Fruit fly (Drosophila melanogaster) whole organism, embryonic: Measurements from ENCODE around the gene CG33784.

Source experiments
- BtbVII ChIP-seq: fragments of 200-800 bp; sonication (Bioruptor generic); optimal IDR thresholded peaks from 3 replicates; lab custom pipeline; 2017; ENCODE audit warnings: missing biosample characterization, mild to moderate bottlenecking, missing genetic modification characterization
- CG10543 ChIP-seq: fragments of 200-800 bp; sonication (Bioruptor generic); optimal IDR thresholded peaks from 3 replicates; lab custom pipeline; 2017; ENCODE audit warnings: missing biosample characterization, mild to moderate bottlenecking, missing genetic modification characterization, moderate library complexity
- CG11696 ChIP-seq: fragments of 200-800 bp; sonication (Bioruptor generic); IDR thresholded peaks from 2 replicates; pipeline ENCODE4 v1.3.6; 2022; ENCODE audit warnings: missing biosample characterization, missing genetic modification characterization
- CG11723 ChIP-seq: fragments of 200-800 bp; sonication (Bioruptor generic); optimal IDR thresholded peaks from 2 replicates; lab custom pipeline; 2017; ENCODE audit warnings: missing biosample characterization, mild to moderate bottlenecking, missing genetic modification characterization
- CG14050 ChIP-seq: fragments of 200-800 bp; sonication (Bioruptor generic); IDR thresholded peaks from 3 replicates; pipeline ENCODE4 v1.3.6; 2022; ENCODE audit warnings: missing biosample characterization, missing genetic modification characterization
- CG15269 ChIP-seq: fragments of 200-800 bp; sonication (Bioruptor generic); optimal IDR thresholded peaks from 2 replicates; lab custom pipeline; 2018; ENCODE audit warnings: missing biosample characterization, mild to moderate bottlenecking, missing genetic modification characterization, moderate library complexity
- CG16863 ChIP-seq: fragments of 200-800 bp; sonication (Bioruptor generic); optimal IDR thresholded peaks from 3 replicates; lab custom pipeline; 2016; ENCODE audit warnings: missing biosample characterization, missing genetic modification characterization
- CG2116 ChIP-seq: fragments of 200-800 bp; sonication (Bioruptor generic); optimal IDR thresholded peaks from 3 replicates; lab custom pipeline; 2018; ENCODE audit warnings: missing biosample characterization, mild to moderate bottlenecking, missing genetic modification characterization
- CG2678 ChIP-seq: fragments of 200-800 bp; sonication (Bioruptor generic); optimal IDR thresholded peaks from 3 replicates; lab custom pipeline; 2019; ENCODE audit warnings: missing biosample characterization, mild to moderate bottlenecking, missing genetic modification characterization, moderate library complexity
- CG30431 ChIP-seq: fragments of 200-800 bp; sonication (Bioruptor generic); optimal IDR thresholded peaks from 2 replicates; lab custom pipeline; 2017; ENCODE audit warnings: missing biosample characterization, missing genetic modification characterization
- CG31365 ChIP-seq: fragments of 200-800 bp; sonication (Bioruptor generic); optimal IDR thresholded peaks from 2 replicates; lab custom pipeline; 2018; ENCODE audit warnings: missing biosample characterization, mild to moderate bottlenecking, missing genetic modification characterization
- CG31441 ChIP-seq: fragments of 200-800 bp; sonication (Bioruptor generic); IDR thresholded peaks from 2 replicates; pipeline ENCODE4 v1.3.6; 2022; ENCODE audit warnings: missing biosample characterization, missing genetic modification characterization
- CG33213 ChIP-seq: fragments of 200-800 bp; sonication (Bioruptor generic); optimal IDR thresholded peaks from 3 replicates; lab custom pipeline; 2016; ENCODE audit warnings: missing biosample characterization, missing genetic modification characterization
- CG33557 ChIP-seq: fragments of 200-800 bp; sonication (Bioruptor generic); optimal IDR thresholded peaks from 2 replicates; lab custom pipeline; 2019; ENCODE audit warnings: missing biosample characterization, mild to moderate bottlenecking, missing genetic modification characterization, moderate library complexity
- CG5180 ChIP-seq: fragments of 200-800 bp; sonication (Bioruptor generic); optimal IDR thresholded peaks from 3 replicates; lab custom pipeline; 2017; ENCODE audit warnings: missing biosample characterization, missing genetic modification characterization, mild to moderate bottlenecking, moderate library complexity, missing genetic modification reagents
- CG7786 ChIP-seq: fragments of 200-800 bp; sonication (Bioruptor generic); optimal IDR thresholded peaks from 2 replicates; lab custom pipeline; 2016; ENCODE audit warnings: missing biosample characterization, missing genetic modification characterization
- CG8290 ChIP-seq, 3 experiments: fragments of 200-800 bp; sonication (Bioruptor generic); optimal IDR thresholded peaks; 2 replicates each; lab custom pipeline; 2016 to 2019; ENCODE audit warnings: missing biosample characterization in 3 of 3, missing genetic modification characterization in 3 of 3, mild to moderate bottlenecking in 2 of 3, moderate library complexity in 1 of 3
- CG9437 ChIP-seq: fragments of 200-800 bp; sonication (Bioruptor generic); optimal IDR thresholded peaks from 2 replicates; lab custom pipeline; 2018; ENCODE audit warnings: missing biosample characterization, mild to moderate bottlenecking, missing genetic modification characterization
- CkIIα-i1 ChIP-seq: fragments of 200-800 bp; sonication (Bioruptor generic); IDR thresholded peaks from 2 replicates; pipeline ENCODE4 v1.3.6; 2022; ENCODE audit warnings: missing biosample characterization, missing genetic modification characterization
- CoRest ChIP-seq: fragments of 200-800 bp; sonication (Bioruptor generic); optimal IDR thresholded peaks from 3 replicates; lab custom pipeline; 2018; ENCODE audit warnings: missing biosample characterization, mild to moderate bottlenecking, missing genetic modification characterization, moderate library complexity
- Doc3 ChIP-seq: fragments of 200-800 bp; sonication (Bioruptor generic); IDR thresholded peaks from 3 replicates; pipeline ENCODE4 v1.3.6; 2022; ENCODE audit warnings: missing biosample characterization, missing genetic modification characterization; ENCODE audit not compliant: partially characterized antibody
- Eip74EF ChIP-seq, 2 experiments: fragments of 200-800 bp in 1 of 2; fragments of >200 bp in 1 of 2; sonication (Bioruptor generic) in 1 of 2; optimal IDR thresholded peaks; 2 replicates each; lab custom pipeline; 2017 to 2019; ENCODE audit warnings: missing biosample characterization in 2 of 2, missing genetic modification characterization in 2 of 2, mild to moderate bottlenecking in 1 of 2, moderate library complexity in 1 of 2
- GATAe ChIP-seq: fragments of 200-800 bp; sonication (Bioruptor generic); conservative IDR thresholded peaks from 2 replicates; pipeline ENCODE4 v1.3.6; 2022; ENCODE audit warnings: missing biosample characterization, missing genetic modification characterization
- HLH4C ChIP-seq: fragments of 200-800 bp; sonication (Bioruptor generic); IDR thresholded peaks from 3 replicates; pipeline ENCODE4 v1.3.6; 2022; ENCODE audit warnings: missing biosample characterization, missing genetic modification characterization; ENCODE audit not compliant: partially characterized antibody
- Hand ChIP-seq: fragments of 200-800 bp; sonication (Bioruptor generic); optimal IDR thresholded peaks from 2 replicates; lab custom pipeline; 2017; ENCODE audit warnings: mild to moderate bottlenecking, missing biosample characterization, missing genetic modification reagents, missing genetic modification characterization
- HmgZ ChIP-seq: fragments of 200-800 bp; sonication (Bioruptor generic); optimal IDR thresholded peaks from 2 replicates; lab custom pipeline; 2018; ENCODE audit warnings: missing biosample characterization, mild to moderate bottlenecking, missing genetic modification characterization
- Hr39 ChIP-seq: fragments of >200 bp; optimal IDR thresholded peaks from 2 replicates; lab custom pipeline; 2017
- Hr51 ChIP-seq, 2 experiments: fragments of 200-800 bp; sonication (Bioruptor generic); optimal IDR thresholded peaks; 2 replicates in 1 of 2; 3 replicates in 1 of 2; lab custom pipeline; 2016 to 2018; ENCODE audit warnings: missing biosample characterization in 2 of 2, missing genetic modification characterization in 2 of 2, mild to moderate bottlenecking in 1 of 2, moderate library complexity in 1 of 2
- ase ChIP-seq: fragments of 200-800 bp; sonication (Bioruptor generic); IDR thresholded peaks from 3 replicates; pipeline ENCODE4 v1.3.6; 2022; ENCODE audit warnings: missing biosample characterization, missing genetic modification characterization
- ash1 ChIP-seq: fragments of 200-800 bp; sonication (Bioruptor generic); optimal IDR thresholded peaks from 2 replicates; lab custom pipeline; 2018; ENCODE audit warnings: missing biosample characterization, mild to moderate bottlenecking, missing genetic modification characterization
- corto ChIP-seq: fragments of 200-800 bp; sonication (Bioruptor generic); optimal IDR thresholded peaks from 2 replicates; lab custom pipeline; 2016; ENCODE audit warnings: missing biosample characterization, mild to moderate bottlenecking, missing genetic modification characterization, moderate library complexity
- crol ChIP-seq: fragments of 200-800 bp; sonication (Bioruptor generic); IDR thresholded peaks from 2 replicates; pipeline ENCODE4 v1.3.6; 2022; ENCODE audit warnings: missing biosample characterization, missing genetic modification characterization
- cwo ChIP-seq: fragments of 200-800 bp; sonication (Bioruptor generic); optimal IDR thresholded peaks from 3 replicates; lab custom pipeline; 2017; ENCODE audit warnings: missing biosample characterization, missing genetic modification characterization, mild to moderate bottlenecking, moderate library complexity, missing genetic modification reagents
- grn ChIP-seq: fragments of 200-800 bp; sonication (Bioruptor generic); optimal IDR thresholded peaks from 3 replicates; lab custom pipeline; 2017; ENCODE audit warnings: missing biosample characterization, missing genetic modification characterization
- gro ChIP-seq: fragments of 200-800 bp; sonication (Bioruptor generic); optimal IDR thresholded peaks from 2 replicates; lab custom pipeline; 2016; ENCODE audit warnings: missing biosample characterization, missing genetic modification characterization
- hbn ChIP-seq: fragments of 200-800 bp; sonication (Bioruptor generic); IDR thresholded peaks from 2 replicates; pipeline ENCODE4 v1.3.6; 2022; ENCODE audit warnings: missing biosample characterization, missing genetic modification characterization; ENCODE audit not compliant: partially characterized antibody
- inv ChIP-seq: fragments of 200-800 bp; sonication (Bioruptor generic); IDR thresholded peaks from 2 replicates; pipeline ENCODE4 v1.3.6; 2022; ENCODE audit warnings: missing biosample characterization, missing genetic modification characterization; ENCODE audit not compliant: partially characterized antibody
- lbe ChIP-seq: fragments of 200-800 bp; sonication (Bioruptor generic); optimal IDR thresholded peaks from 2 replicates; lab custom pipeline; 2016; ENCODE audit warnings: missing biosample characterization, mild to moderate bottlenecking, missing genetic modification characterization
- nerfin-1 ChIP-seq: fragments of 200-800 bp; sonication (Bioruptor generic); optimal IDR thresholded peaks from 3 replicates; lab custom pipeline; 2019; ENCODE audit warnings: missing biosample characterization, mild to moderate bottlenecking, missing genetic modification characterization, moderate library complexity
- nmo ChIP-seq: fragments of 200-800 bp; sonication (Bioruptor generic); optimal IDR thresholded peaks from 2 replicates; lab custom pipeline; 2018; ENCODE audit warnings: missing biosample characterization, mild to moderate bottlenecking, missing genetic modification characterization, moderate library complexity
- odd ChIP-seq: fragments of 200-800 bp; sonication (Bioruptor generic); optimal IDR thresholded peaks from 2 replicates; lab custom pipeline; 2017; ENCODE audit warnings: missing biosample characterization, mild to moderate bottlenecking, missing genetic modification characterization
- prd ChIP-seq, 3 experiments: fragments of >200 bp in 2 of 3; fragments of 200-800 bp in 1 of 3; sonication (Bioruptor generic) in 1 of 3; optimal IDR thresholded peaks in 2 of 3; IDR thresholded peaks in 1 of 3; 2 replicates in 2 of 3; 3 replicates in 1 of 3; pipeline versions ENCODE4 v1.3.6 to Lab custom; 2017 to 2022; ENCODE audit warnings: missing biosample characterization in 1 of 3, missing genetic modification characterization in 1 of 3
- pzg ChIP-seq: fragments of 200-800 bp; sonication (Bioruptor generic); optimal IDR thresholded peaks from 3 replicates; lab custom pipeline; 2018; ENCODE audit warnings: missing biosample characterization, mild to moderate bottlenecking, missing genetic modification characterization, moderate library complexity
- row ChIP-seq: fragments of 200-800 bp; sonication (Bioruptor generic); IDR thresholded peaks from 3 replicates; pipeline ENCODE4 v1.3.6; 2022; ENCODE audit warnings: missing biosample characterization, missing genetic modification characterization
- scrt ChIP-seq: fragments of 200-800 bp; sonication (Bioruptor generic); optimal IDR thresholded peaks from 2 replicates; lab custom pipeline; 2018; ENCODE audit warnings: missing biosample characterization, mild to moderate bottlenecking, missing genetic modification characterization, moderate library complexity
- sd ChIP-seq: fragments of 200-800 bp; sonication (Bioruptor generic); optimal IDR thresholded peaks from 3 replicates; lab custom pipeline; 2018; ENCODE audit warnings: missing biosample characterization, mild to moderate bottlenecking, missing genetic modification characterization, moderate library complexity
- sim ChIP-seq: fragments of 200-800 bp; sonication (Bioruptor generic); IDR thresholded peaks from 2 replicates; pipeline ENCODE4 v1.3.6; 2022; ENCODE audit warnings: missing biosample characterization, missing genetic modification characterization

CG33784 gene

DNA sequence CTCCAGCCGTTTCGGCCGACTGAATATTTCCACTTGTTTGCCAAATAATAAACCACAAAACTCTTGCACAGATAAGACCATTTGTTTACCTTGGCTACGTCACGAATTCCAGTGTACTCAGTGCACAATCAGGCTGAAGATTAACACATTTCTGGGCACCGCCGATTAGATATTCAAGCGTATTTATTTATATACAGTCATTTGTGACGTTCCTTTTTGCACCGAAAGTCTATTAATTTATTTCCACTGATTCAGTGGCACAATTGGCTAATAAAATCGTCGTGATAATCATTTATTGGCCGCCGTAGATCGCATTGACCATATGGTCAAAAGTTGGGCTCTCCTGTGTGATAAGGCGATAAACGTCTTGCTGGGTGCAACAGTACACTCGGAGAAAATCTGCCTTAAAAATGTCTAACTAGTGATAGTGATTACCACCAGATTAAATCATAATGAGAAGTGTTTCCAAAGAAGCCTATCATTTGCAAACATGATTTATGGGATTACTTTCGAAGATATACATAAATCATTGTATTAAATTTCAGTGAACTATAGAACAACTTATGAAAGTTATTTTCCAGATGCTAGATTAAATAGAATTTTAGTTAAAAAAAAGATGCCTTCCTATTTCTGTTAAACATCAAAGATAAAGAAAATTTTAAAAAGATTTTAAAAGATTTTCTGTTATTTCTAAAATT lies 13.3 kb upstream of the CG33784 start:
- TF ChIP-seq pzg (GFP tag; lab: Kevin White, UChicago) (no peak), odd (GFP tag; lab: Kevin White, UChicago) (no peak), CG2678 (tag; lab: Kevin White, UChicago) (peak; percentile 62), cwo (GFP tag; lab: Kevin White, UChicago) (peak; percentile 16), CG7786 (GFP tag; lab: Kevin White, UChicago) (no peak), crol (GFP tag; lab: Robert Waterston, UW) (no peak), CG8290 (GFP tag; optimal IDR thresholded peaks at IDR 0.05; lab: Kevin White, UChicago) (no peak), CG8290 (tag; optimal IDR thresholded peaks at IDR 0.05; lab: Kevin White, UChicago) (peak in 1 of 2 experiments; percentile 27), Hr51 (GFP tag; optimal IDR thresholded peaks at IDR 0.05; lab: Kevin White, UChicago) (peak in 1 of 2 experiments; percentile 7), ash1 (no peak), CG9437 (GFP tag; lab: Kevin White, UChicago) (peak; percentile 17), Eip74EF (GFP tag; optimal IDR thresholded peaks at IDR 0.05; lab: Kevin White, UChicago) (no peak), nmo (GFP tag; lab: Kevin White, UChicago) (peak; percentile 14), ase (GFP tag; lab: Robert Waterston, UW) (no peak), inv (GFP tag; lab: Robert Waterston, UW) (no peak), CG33213 (GFP tag; lab: Kevin White, UChicago) (no peak), gro (peak; percentile 8), CG14050 (GFP tag; lab: Robert Waterston, UW) (no peak), sim (GFP tag; lab: Robert Waterston, UW) (no peak), CG33557 (GFP tag; lab: Kevin White, UChicago) (no peak), CoRest (tag; lab: Kevin White, UChicago) (peak; percentile 54), Doc3 (no peak), grn (GFP tag; lab: Kevin White, UChicago) (peak; percentile 77), CG31365 (tag; lab: Kevin White, UChicago) (no peak), CG15269 (tag; lab: Kevin White, UChicago) (peak; percentile 45), CG2116 (GFP tag; lab: Kevin White, UChicago) (no peak), CkIIα-i1 (GFP tag; lab: Robert Waterston, UW) (no peak), CG16863 (GFP tag; lab: Kevin White, UChicago) (no peak), CG5180 (GFP tag; lab: Kevin White, UChicago) (no peak), prd (optimal IDR thresholded peaks at IDR 0.05; lab: Kevin White, UChicago) (no peak), prd (GFP tag; IDR thresholded peaks at IDR 0.05; lab: Robert Waterston, UW) (no peak), scrt (GFP tag; lab: Kevin White, UChicago) (peak; percentile 24), CG30431 (GFP tag; lab: Kevin White, UChicago) (no peak), CG31441 (GFP tag; lab: Robert Waterston, UW) (0 out of 2 replicates have a peak, but pooled peaks have one; percentile 8), sd (peak; percentile 97), BtbVII (GFP tag; lab: Kevin White, UChicago) (peak; percentile 84), HmgZ (tag; lab: Kevin White, UChicago) (peak; percentile 39), HLH4C (GFP tag; lab: Robert Waterston, UW) (no peak), GATAe (GFP tag; lab: Robert Waterston, UW) (peak; percentile 50; the same call in 1 of the 2 replicates), Hr39 (lab: Kevin White, UChicago) (no peak), CG10543 (GFP tag; lab: Kevin White, UChicago) (peak; percentile 28), corto (peak; percentile 66), CG11696 (GFP tag; lab: Robert Waterston, UW) (no peak), row (GFP tag; lab: Robert Waterston, UW) (peak; percentile 45; the same call in 2 of the 3 replicates), lbe (GFP tag; lab: Kevin White, UChicago) (peak; percentile 39), CG11723 (no peak), Hand (peak; percentile 32), nerfin-1 (tag; lab: Kevin White, UChicago) (no peak), hbn (GFP tag; lab: Robert Waterston, UW) (no peak)
